Fruit fly (Drosophila melanogaster): ENCODE results near the gene CG12096.

Gene CG12096

DNA sequence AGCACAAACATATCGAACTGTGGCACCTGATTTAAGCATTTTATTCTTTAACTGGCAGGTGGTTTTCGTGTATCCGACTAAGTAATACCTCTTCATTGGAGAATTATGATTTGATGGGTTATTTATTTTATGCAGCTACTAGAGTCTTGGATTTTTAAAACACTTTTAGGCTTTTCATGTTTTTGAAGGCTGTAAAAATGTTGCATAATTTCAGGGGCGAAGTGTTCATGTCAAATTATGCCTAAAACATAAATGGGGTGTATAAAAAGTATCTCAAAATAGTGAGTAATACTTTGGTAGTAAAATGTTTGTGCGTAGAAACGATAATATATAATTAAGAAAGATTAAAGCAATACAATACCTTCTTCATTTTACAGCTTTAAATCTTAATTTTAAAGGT lies 24.6 kb upstream of the CG12096 start:
- no peak for TF ChIP-seq cic (GFP tag; optimal IDR thresholded peaks at IDR 0.05)

DNA sequence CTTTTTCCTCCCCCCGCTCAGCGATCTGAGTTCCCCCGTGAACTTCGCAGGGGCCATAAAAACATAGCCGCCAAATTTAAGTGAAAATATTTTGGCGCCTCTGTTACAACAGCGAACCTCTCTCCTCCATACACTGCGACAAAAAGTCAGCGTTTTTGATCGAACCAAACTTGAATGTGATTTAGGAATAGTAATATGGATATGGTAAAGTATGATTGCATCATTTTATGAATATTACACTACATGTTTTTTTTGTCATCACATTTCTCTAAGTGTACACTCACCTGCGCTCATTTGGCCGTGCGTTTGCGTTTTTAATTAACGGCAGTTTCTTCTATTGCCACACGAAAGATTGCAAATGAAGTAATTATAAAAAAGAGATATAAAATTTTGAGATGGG lies 23.7 kb upstream of the CG12096 start:
- no peak for TF ChIP-seq CG1620 (GFP tag; optimal IDR thresholded peaks at IDR 0.05)
- TF ChIP-seq CG7101 (tag; optimal IDR thresholded peaks at IDR 0.05), result no peak
- no peak for TF ChIP-seq Mnt (GFP tag; optimal IDR thresholded peaks at IDR 0.05)
- TF ChIP-seq Clk (GFP tag; optimal IDR thresholded peaks at IDR 0.05), result no peak
- no peak for TF ChIP-seq Hr96 (GFP tag; optimal IDR thresholded peaks at IDR 0.05)
- no peak for TF ChIP-seq CG33017 (tag; optimal IDR thresholded peaks at IDR 0.05)
- TF ChIP-seq CG14711 (tag; optimal IDR thresholded peaks at IDR 0.05), result no peak
- TF ChIP-seq kay (GFP tag; ENCODE audit: borderline replicate concordance), result no peak
- no peak for TF ChIP-seq CG12768 (GFP tag; optimal IDR thresholded peaks at IDR 0.05)
- TF ChIP-seq tj (GFP tag; optimal IDR thresholded peaks at IDR 0.05), result no peak
- no peak for TF ChIP-seq CG11617 (GFP tag; optimal IDR thresholded peaks at IDR 0.05)
- no peak for TF ChIP-seq bab1 (GFP tag; optimal IDR thresholded peaks at IDR 0.05)
- no peak for TF ChIP-seq CG5204 (GFP tag; optimal IDR thresholded peaks at IDR 0.05)
- no peak for TF ChIP-seq ovo (GFP tag; optimal IDR thresholded peaks at IDR 0.05)
- no peak for TF ChIP-seq toe (GFP tag; optimal IDR thresholded peaks at IDR 0.05)
- no peak for TF ChIP-seq pad (GFP tag; optimal IDR thresholded peaks at IDR 0.05)
- no peak for TF ChIP-seq CG7045 (GFP tag; optimal IDR thresholded peaks at IDR 0.05)

DNA sequence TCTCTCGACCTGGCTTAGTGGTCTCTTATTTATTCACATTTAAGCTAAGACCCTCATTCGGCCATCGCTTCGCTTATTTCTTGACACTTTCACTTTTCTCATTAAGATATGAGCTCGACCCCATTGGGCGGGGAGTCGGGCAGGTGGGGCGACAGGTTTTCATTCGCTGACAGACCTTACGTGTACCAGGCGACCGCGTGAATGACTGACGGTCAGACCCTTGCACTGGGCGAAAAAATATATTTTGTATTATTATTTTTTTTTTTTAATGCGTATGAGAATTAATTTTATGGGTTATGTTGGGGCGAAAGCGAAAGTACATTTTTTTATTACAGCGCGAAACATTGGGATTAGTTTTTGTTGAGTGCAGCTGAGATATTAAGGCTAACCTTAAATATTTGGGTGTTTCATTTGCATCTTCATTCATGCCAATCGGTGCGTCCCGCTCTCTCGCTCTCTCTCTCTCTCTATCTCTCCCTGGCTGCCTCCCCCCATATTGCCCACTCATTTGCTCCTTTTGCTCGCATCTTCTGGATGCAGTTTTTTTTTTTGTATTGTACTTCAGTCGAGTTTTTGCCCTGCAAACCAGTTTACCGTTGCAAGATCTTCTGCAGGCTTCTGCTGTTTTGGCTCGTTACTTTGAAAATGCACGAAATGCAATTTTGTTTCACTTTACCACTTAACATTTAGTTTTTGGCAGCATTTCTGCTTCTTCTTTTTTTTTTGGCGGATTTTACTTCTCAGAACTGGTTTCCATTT lies 22.3 kb upstream of the CG12096 start:
- TF ChIP-seq tj (GFP tag; optimal IDR thresholded peaks at IDR 0.05) (no peak), pad (GFP tag; optimal IDR thresholded peaks at IDR 0.05) (no peak), CG5204 (GFP tag; optimal IDR thresholded peaks at IDR 0.05) (no peak), Hr96 (GFP tag; optimal IDR thresholded peaks at IDR 0.05) (no peak), Clk (GFP tag; optimal IDR thresholded peaks at IDR 0.05) (no peak), bab1 (GFP tag; optimal IDR thresholded peaks at IDR 0.05) (no peak), kay (GFP tag; ENCODE audit: borderline replicate concordance) (no peak), CG12768 (GFP tag; optimal IDR thresholded peaks at IDR 0.05) (no peak), CG33017 (tag; optimal IDR thresholded peaks at IDR 0.05) (no peak), CG14711 (tag; optimal IDR thresholded peaks at IDR 0.05) (no peak), ovo (GFP tag; optimal IDR thresholded peaks at IDR 0.05) (no peak), cic (GFP tag; optimal IDR thresholded peaks at IDR 0.05) (no peak), CG7101 (tag; optimal IDR thresholded peaks at IDR 0.05) (no peak), Mnt (GFP tag; optimal IDR thresholded peaks at IDR 0.05) (no peak)

DNA sequence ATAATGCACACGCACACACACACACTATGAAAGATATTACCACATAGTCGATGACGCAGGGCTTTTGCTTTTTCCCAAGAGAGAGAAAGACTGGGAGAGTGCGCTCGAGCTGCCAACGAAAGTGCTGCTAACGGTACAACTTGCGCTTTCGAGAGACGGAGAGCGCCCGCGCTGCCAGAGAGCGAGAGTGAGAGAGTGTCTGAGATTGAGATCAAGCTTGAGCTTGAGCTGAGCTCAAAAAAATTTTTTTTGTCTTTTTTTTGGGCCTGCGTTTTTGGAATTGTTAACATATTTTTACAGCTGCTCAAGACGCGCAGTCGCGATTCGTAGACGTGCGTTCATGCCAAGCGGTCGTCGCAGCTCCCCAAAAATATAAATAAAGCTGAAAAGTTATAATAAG lies 20.5 kb upstream of the CG12096 start, which contains the start of gene CG32645:
CG32645 (plus strand) TSS at position 313 of the 400 bp plus-strand sequence.
- TF ChIP-seq CG12768 (GFP tag; optimal IDR thresholded peaks at IDR 0.05) (no peak), CG11617 (GFP tag; optimal IDR thresholded peaks at IDR 0.05) (no peak), CG7101 (tag; optimal IDR thresholded peaks at IDR 0.05) (no peak), pad (GFP tag; optimal IDR thresholded peaks at IDR 0.05) (no peak)

DNA sequence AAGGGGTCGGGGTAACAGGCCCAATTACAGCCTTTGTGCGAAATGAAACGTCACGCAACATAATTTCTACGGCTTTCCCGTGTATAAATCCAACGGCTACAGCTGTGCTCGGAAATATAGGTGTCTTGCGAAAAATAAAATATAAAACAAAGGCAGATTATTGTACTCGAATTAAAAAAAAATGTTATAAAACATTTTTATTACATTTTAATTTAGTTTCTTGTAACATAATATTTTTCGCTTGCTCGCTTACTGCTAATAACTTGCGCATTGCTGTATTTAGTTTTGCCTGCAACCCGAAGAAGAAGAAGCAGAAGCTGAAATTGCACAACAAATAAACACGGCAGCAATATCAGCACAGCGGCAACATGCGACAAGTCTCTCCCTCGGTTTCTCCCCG lies 16.3 kb upstream of the CG12096 start:
- TF ChIP-seq CG11617 (GFP tag; optimal IDR thresholded peaks at IDR 0.05), result no peak
- no peak for TF ChIP-seq cic (GFP tag; optimal IDR thresholded peaks at IDR 0.05)
- TF ChIP-seq CG12768 (GFP tag; optimal IDR thresholded peaks at IDR 0.05), result no peak
- TF ChIP-seq pad (GFP tag; optimal IDR thresholded peaks at IDR 0.05), result no peak
- TF ChIP-seq bab1 (GFP tag; optimal IDR thresholded peaks at IDR 0.05), result peak; percentile 21

DNA sequence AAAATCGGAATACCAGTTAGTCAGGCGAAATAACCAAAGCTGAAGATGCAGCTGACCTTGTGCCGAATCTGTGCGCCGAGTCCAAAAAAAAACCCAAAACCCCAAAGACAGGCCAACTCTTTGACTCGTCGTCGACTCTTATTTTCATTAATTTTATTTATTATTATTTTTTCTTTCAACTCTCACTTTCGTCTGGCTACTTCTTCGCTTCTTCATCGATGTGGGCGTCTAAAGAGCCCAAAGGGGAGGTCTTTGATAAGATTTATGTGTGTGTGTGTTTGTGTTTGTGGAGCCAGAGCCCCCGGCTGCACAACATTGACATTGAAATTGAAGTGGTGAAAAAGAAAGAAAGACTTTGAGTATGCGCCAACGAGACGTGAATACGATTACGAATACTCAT lies 13.5 kb upstream of the CG12096 start:
- no peak for TF ChIP-seq kay (GFP tag; ENCODE audit: borderline replicate concordance)

DNA sequence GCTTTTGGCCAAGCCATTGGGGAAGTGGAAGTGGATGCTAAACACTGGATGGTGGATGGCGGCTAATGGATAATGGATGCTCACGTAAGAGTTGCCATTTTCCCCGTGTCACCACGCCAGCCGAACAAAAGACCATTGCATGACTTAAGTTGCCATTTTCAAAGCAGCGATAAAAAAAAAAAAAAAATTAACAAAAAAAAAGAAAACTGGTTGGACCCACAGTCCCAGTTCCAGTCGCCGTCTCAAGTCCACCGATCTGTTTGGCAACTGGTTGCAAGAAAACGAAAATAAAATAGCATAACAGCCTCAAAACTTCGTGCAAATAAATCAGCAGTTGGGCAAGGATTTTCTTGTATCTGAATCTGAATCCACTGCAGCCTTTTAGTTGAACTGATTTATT lies 10.3 kb upstream of the CG12096 start:
- TF ChIP-seq CG7101 (tag; optimal IDR thresholded peaks at IDR 0.05), result no peak
- no peak for TF ChIP-seq tj (GFP tag; optimal IDR thresholded peaks at IDR 0.05)
- no peak for TF ChIP-seq CG12768 (GFP tag; optimal IDR thresholded peaks at IDR 0.05)
- no peak for TF ChIP-seq cic (GFP tag; optimal IDR thresholded peaks at IDR 0.05)
- TF ChIP-seq CG7045 (GFP tag; optimal IDR thresholded peaks at IDR 0.05), result no peak
- TF ChIP-seq cnc (optimal IDR thresholded peaks at IDR 0.05), result no peak
- TF ChIP-seq kay (GFP tag; ENCODE audit: borderline replicate concordance), result no peak
- no peak for TF ChIP-seq Mnt (GFP tag; optimal IDR thresholded peaks at IDR 0.05)
- no peak for TF ChIP-seq ovo (GFP tag; optimal IDR thresholded peaks at IDR 0.05)
- TF ChIP-seq CG11617 (GFP tag; optimal IDR thresholded peaks at IDR 0.05), result no peak
- no peak for TF ChIP-seq CG1620 (GFP tag; optimal IDR thresholded peaks at IDR 0.05)
- TF ChIP-seq pad (GFP tag; optimal IDR thresholded peaks at IDR 0.05), result no peak
- TF ChIP-seq CG33017 (tag; optimal IDR thresholded peaks at IDR 0.05), result no peak
- no peak for TF ChIP-seq Hr96 (GFP tag; optimal IDR thresholded peaks at IDR 0.05)
- TF ChIP-seq toe (GFP tag; optimal IDR thresholded peaks at IDR 0.05), result no peak
- no peak for TF ChIP-seq Clk (GFP tag; optimal IDR thresholded peaks at IDR 0.05)
- no peak for TF ChIP-seq bab1 (GFP tag; optimal IDR thresholded peaks at IDR 0.05)

DNA sequence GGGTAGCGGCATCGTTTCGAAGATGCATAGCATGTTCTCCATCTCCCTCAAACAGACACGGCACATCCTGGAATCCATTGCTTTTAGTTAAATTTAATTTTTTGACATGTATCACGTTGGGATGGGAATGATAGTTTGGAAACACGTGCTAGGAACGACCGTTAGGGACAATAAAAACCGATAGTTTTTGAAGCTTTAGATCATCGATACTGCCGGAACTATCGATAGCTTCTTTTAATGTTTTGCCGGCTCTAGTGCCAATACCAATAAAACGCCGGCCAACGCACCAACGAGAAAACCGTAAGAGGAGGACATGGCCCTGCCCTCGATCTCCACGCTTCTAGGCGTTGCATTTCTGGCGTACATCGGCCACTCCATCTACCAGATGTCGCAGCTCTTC lies 4.6 kb upstream of the CG12096 start, which contains the start of the genes CG4318 and CG4332:
CG4318 (minus strand) TSS at position 142 of the 400 bp plus-strand sequence.
CG4332 (plus strand) TSS at position 256 of the 400 bp plus-strand sequence.
- TF ChIP-seq Mnt (GFP tag; optimal IDR thresholded peaks at IDR 0.05), result peak; percentile 66
- no peak for TF ChIP-seq CG7101 (tag; optimal IDR thresholded peaks at IDR 0.05)
- peak; percentile 58 for TF ChIP-seq bab1 (GFP tag; optimal IDR thresholded peaks at IDR 0.05)

All from whole organism, adult.